Fruit fly (Drosophila melanogaster): Measurements from ENCODE around the gene Nepl15.
A peak's percentile ranks its signal among the peaks of the same experiment; 100 is the strongest.

Nepl15 gene

dm6 chr3R:22756289-22756688 is 9.7 kb downstream of the Nepl15 start (continued):
- peak; percentile 7 for TF ChIP-seq CG7987 (GFP tag; optimal IDR thresholded peaks at IDR 0.05)
- TF ChIP-seq CoRest (tag; optimal IDR thresholded peaks at IDR 0.05) = no peak
- TF ChIP-seq ems (GFP tag; optimal IDR thresholded peaks at IDR 0.05) = no peak
- no peak for TF ChIP-seq bcd (GFP tag; optimal IDR thresholded peaks at IDR 0.05)
- TF ChIP-seq eyg (GFP tag; optimal IDR thresholded peaks at IDR 0.05) = no peak
- peak; percentile 6 for TF ChIP-seq CG1233 (GFP tag; optimal IDR thresholded peaks at IDR 0.05)
- peak; percentile 22 for TF ChIP-seq Asciz (GFP tag; optimal IDR thresholded peaks at IDR 0.05)
- TF ChIP-seq CG6689 (GFP tag; IDR thresholded peaks at IDR 0.05) = no peak
- TF ChIP-seq CG8281 (tag; optimal IDR thresholded peaks at IDR 0.05) = peak; percentile 6
- TF ChIP-seq Dp (GFP tag; optimal IDR thresholded peaks at IDR 0.05) = no peak
- no peak for TF ChIP-seq Hr78 (GFP tag; optimal IDR thresholded peaks at IDR 0.05)
- TF ChIP-seq onecut (GFP tag; IDR thresholded peaks at IDR 0.05) = peak; percentile 5; the same call in 1 of the 2 replicates
- peak; percentile 18 for TF ChIP-seq dmrt99B (tag; optimal IDR thresholded peaks at IDR 0.05)
- no peak for TF ChIP-seq HHEX (GFP tag; optimal IDR thresholded peaks at IDR 0.05)
- TF ChIP-seq shn (GFP tag; optimal IDR thresholded peaks at IDR 0.05) = no peak
- no peak for TF ChIP-seq CG12104 (GFP tag; optimal IDR thresholded peaks at IDR 0.05)
- TF ChIP-seq Ptx1 (GFP tag; IDR thresholded peaks at IDR 0.05) = no peak
- no peak for TF ChIP-seq Ets65A (GFP tag)
- TF ChIP-seq Bteb2 (GFP tag; optimal IDR thresholded peaks at IDR 0.05) = no peak
- no peak for TF ChIP-seq crc (GFP tag; optimal IDR thresholded peaks at IDR 0.05)
- peak; percentile 28 for TF ChIP-seq CG6765 (GFP tag; optimal IDR thresholded peaks at IDR 0.05)
- TF ChIP-seq CG13775 (GFP tag; optimal IDR thresholded peaks at IDR 0.05) = no peak
- TF ChIP-seq CG15479 (GFP tag; optimal IDR thresholded peaks at IDR 0.05) = no peak
- TF ChIP-seq trem (tag; optimal IDR thresholded peaks at IDR 0.05) = no peak
- no peak for TF ChIP-seq CG2199 (GFP tag; IDR thresholded peaks at IDR 0.05)
- TF ChIP-seq CG6813 (GFP tag; optimal IDR thresholded peaks at IDR 0.05) = peak; percentile 43
- no peak for TF ChIP-seq bab2 (GFP tag; optimal IDR thresholded peaks at IDR 0.05)
- TF ChIP-seq crp (GFP tag; optimal IDR thresholded peaks at IDR 0.05) = no peak
- TF ChIP-seq Lhr (GFP tag; optimal IDR thresholded peaks at IDR 0.05) = no peak
- TF ChIP-seq CG13123 (GFP tag; optimal IDR thresholded peaks at IDR 0.05) = no peak
- no peak for TF ChIP-seq Nf-YB (GFP tag; optimal IDR thresholded peaks at IDR 0.05)
- TF ChIP-seq ara (GFP tag; IDR thresholded peaks at IDR 0.05) = no peak
- no peak for TF ChIP-seq ATbp (GFP tag; optimal IDR thresholded peaks at IDR 0.05)
- no peak for TF ChIP-seq CG10565 (GFP tag; optimal IDR thresholded peaks at IDR 0.05)
- TF ChIP-seq CG16779 (GFP tag; IDR thresholded peaks at IDR 0.05) = no peak
- no peak for TF ChIP-seq ssp (GFP tag; IDR thresholded peaks at IDR 0.05)
- no peak for TF ChIP-seq CG13287 (GFP tag; IDR thresholded peaks at IDR 0.05; ENCODE audit: partially characterized antibody)
- TF ChIP-seq HLH4C (GFP tag; IDR thresholded peaks at IDR 0.05; ENCODE audit: partially characterized antibody) = no peak
- TF ChIP-seq chn (GFP tag; optimal IDR thresholded peaks at IDR 0.05) = no peak
- no peak for TF ChIP-seq gem (tag; optimal IDR thresholded peaks at IDR 0.05)
- TF ChIP-seq Med (GFP tag) = peak; percentile 61
- peak; percentile 50 for TF ChIP-seq sens (GFP tag)
- no peak for TF ChIP-seq CG2202 (tag; optimal IDR thresholded peaks at IDR 0.05)
- TF ChIP-seq Awh (GFP tag; IDR thresholded peaks at IDR 0.05) = no peak
- TF ChIP-seq CG1602 (GFP tag; optimal IDR thresholded peaks at IDR 0.05) = no peak
- peak; percentile 63; the same call in 1 of the 3 replicates for TF ChIP-seq so (GFP tag; IDR thresholded peaks at IDR 0.05)
- no peak for TF ChIP-seq schlank (tag; optimal IDR thresholded peaks at IDR 0.05)
- TF ChIP-seq az2 (GFP tag; optimal IDR thresholded peaks at IDR 0.05) = no peak
- TF ChIP-seq Neu2 (GFP tag; optimal IDR thresholded peaks at IDR 0.05; ENCODE audit: borderline replicate concordance) = no peak
- TF ChIP-seq wdn (GFP tag; IDR thresholded peaks at IDR 0.05) = no peak
- TF ChIP-seq MESR4 (GFP tag; optimal IDR thresholded peaks at IDR 0.05) = no peak
